Worm (Caenorhabditis elegans) whole organism, late embryonic: ENCODE data around the gene pha-4.

Source experiments
- C38D4.7 ChIP-seq: fragments of 200-800 bp; sonication (Bioruptor generic); optimal IDR thresholded peaks from 2 replicates; lab custom pipeline; 2018; ENCODE audit warnings: mild to moderate bottlenecking, missing genetic modification characterization, moderate library complexity, missing compliant biosample characterization
- F13H6.1 ChIP-seq: sonication (generic microtip); optimal IDR thresholded peaks from 2 replicates; lab custom pipeline; 2016; ENCODE audit warnings: missing genetic modification characterization, missing compliant biosample characterization
- T23F11.4 ChIP-seq: fragments of 200-800 bp; sonication (Bioruptor generic); optimal IDR thresholded peaks from 2 replicates; lab custom pipeline; 2018; ENCODE audit warnings: mild to moderate bottlenecking, missing genetic modification characterization, missing compliant biosample characterization
- Y22D7AL.16 ChIP-seq: sonication (generic microtip); optimal IDR thresholded peaks from 2 replicates; lab custom pipeline; 2016; ENCODE audit warnings: missing genetic modification characterization, missing compliant biosample characterization
- ceh-14 ChIP-seq: sonication (generic microtip); optimal IDR thresholded peaks from 2 replicates; lab custom pipeline; 2016; ENCODE audit warnings: missing genotype, missing genetic modification characterization, missing compliant biosample characterization
- ceh-18 ChIP-seq: sonication (generic microtip); optimal IDR thresholded peaks from 2 replicates; lab custom pipeline; 2016; ENCODE audit warnings: missing genetic modification characterization, missing compliant biosample characterization
- ceh-19 ChIP-seq: fragments of 200-800 bp; sonication (Bioruptor generic); optimal IDR thresholded peaks from 2 replicates; lab custom pipeline; 2018; ENCODE audit warnings: mild to moderate bottlenecking, missing genetic modification characterization, missing compliant biosample characterization
- ceh-2 ChIP-seq: sonication (generic microtip); optimal IDR thresholded peaks from 2 replicates; lab custom pipeline; 2016; ENCODE audit warnings: missing genotype, missing genetic modification characterization, missing compliant biosample characterization
- ceh-22 ChIP-seq: sonication (generic microtip); optimal IDR thresholded peaks from 2 replicates; lab custom pipeline; 2017; ENCODE audit warnings: missing biosample characterization, missing genetic modification characterization
- ceh-31 ChIP-seq: sonication (generic microtip); optimal IDR thresholded peaks from 2 replicates; lab custom pipeline; 2016; ENCODE audit warnings: missing genetic modification characterization, missing compliant biosample characterization
- ceh-45 ChIP-seq: fragments of 200-800 bp; sonication (Bioruptor generic); IDR thresholded peaks from 2 replicates; pipeline ENCODE4 v1.3.6; 2022; ENCODE audit warnings: missing genetic modification reagents, missing genetic modification characterization, missing compliant biosample characterization
- ceh-48 ChIP-seq: sonication (generic microtip); optimal IDR thresholded peaks from 2 replicates; lab custom pipeline; 2016; ENCODE audit warnings: missing genetic modification characterization, inconsistent platforms, missing compliant biosample characterization
- ceh-9 ChIP-seq: sonication (generic microtip); optimal IDR thresholded peaks from 2 replicates; lab custom pipeline; 2016; ENCODE audit warnings: mild to moderate bottlenecking, missing genetic modification characterization, inconsistent platforms, missing compliant biosample characterization
- dve-1 ChIP-seq: sonication (generic microtip); optimal IDR thresholded peaks from 2 replicates; lab custom pipeline; 2017; ENCODE audit warnings: antibody characterized with exemption, mild to moderate bottlenecking, missing genetic modification characterization, missing compliant biosample characterization
- ets-4 ChIP-seq: sonication (generic microtip); optimal IDR thresholded peaks from 2 replicates; lab custom pipeline; 2016; ENCODE audit warnings: missing genetic modification characterization, missing compliant biosample characterization
- fax-1 ChIP-seq: sonication (generic microtip); optimal IDR thresholded peaks from 2 replicates; lab custom pipeline; 2016; ENCODE audit warnings: missing genotype, missing genetic modification characterization, missing compliant biosample characterization
- fkh-6 ChIP-seq: sonication (generic microtip); optimal IDR thresholded peaks from 2 replicates; lab custom pipeline; 2016; ENCODE audit warnings: missing genetic modification characterization, missing compliant biosample characterization
- gmeb-2 ChIP-seq: sonication (generic microtip); optimal IDR thresholded peaks from 2 replicates; lab custom pipeline; 2016; ENCODE audit warnings: missing genetic modification characterization, inconsistent platforms, missing compliant biosample characterization
- hlh-15 ChIP-seq: sonication (generic microtip); optimal IDR thresholded peaks from 2 replicates; lab custom pipeline; 2016; ENCODE audit warnings: missing genetic modification characterization, missing compliant biosample characterization
- hlh-30 ChIP-seq: sonication (generic microtip); optimal IDR thresholded peaks from 2 replicates; lab custom pipeline; 2017; ENCODE audit warnings: antibody characterized with exemption, missing genetic modification characterization, missing compliant biosample characterization; ENCODE audit not compliant: insufficient read depth
- hlh-6 ChIP-seq: sonication (generic microtip); optimal IDR thresholded peaks from 2 replicates; lab custom pipeline; 2016; ENCODE audit warnings: missing genotype, missing genetic modification characterization, missing compliant biosample characterization
- lim-6 ChIP-seq: sonication (generic microtip); optimal IDR thresholded peaks from 2 replicates; lab custom pipeline; 2016; ENCODE audit warnings: missing genetic modification characterization, missing compliant biosample characterization
- madf-2 ChIP-seq: sonication (generic microtip); optimal IDR thresholded peaks from 2 replicates; lab custom pipeline; 2017; ENCODE audit warnings: missing genetic modification characterization, missing compliant biosample characterization
- mec-3 ChIP-seq: sonication (generic microtip); optimal IDR thresholded peaks from 2 replicates; lab custom pipeline; 2016; ENCODE audit warnings: borderline replicate concordance, missing genetic modification characterization, missing compliant biosample characterization
- nhr-11 ChIP-seq: fragments of 150-350 bp; optimal IDR thresholded peaks from 2 replicates; lab custom pipeline; 2014; ENCODE audit warnings: missing biosample characterization, missing genetic modification characterization
- nhr-232 ChIP-seq: sonication (generic microtip); optimal IDR thresholded peaks from 2 replicates; lab custom pipeline; 2016; ENCODE audit warnings: missing genetic modification characterization, missing compliant biosample characterization
- npax-4 ChIP-seq: sonication (generic microtip); optimal IDR thresholded peaks from 2 replicates; lab custom pipeline; 2016; ENCODE audit warnings: missing genetic modification characterization, missing compliant biosample characterization
- odd-2 ChIP-seq: sonication (generic microtip); optimal IDR thresholded peaks from 2 replicates; lab custom pipeline; 2017; ENCODE audit warnings: antibody characterized with exemption, mild to moderate bottlenecking, missing genetic modification characterization, missing compliant biosample characterization
- pag-3 ChIP-seq: sonication (generic microtip); optimal IDR thresholded peaks from 2 replicates; lab custom pipeline; 2016; ENCODE audit warnings: missing compliant biosample characterization, missing genetic modification characterization, borderline replicate concordance
- pqm-1 ChIP-seq: sonication (generic microtip); optimal IDR thresholded peaks from 2 replicates; lab custom pipeline; 2016; ENCODE audit warnings: missing genetic modification characterization, missing compliant biosample characterization
- pros-1 ChIP-seq: fragments of 150-350 bp; optimal IDR thresholded peaks from 2 replicates; lab custom pipeline; 2014; ENCODE audit warnings: missing biosample characterization, missing genetic modification reagents, missing genetic modification characterization
- ref-2 ChIP-seq: sonication (generic microtip); optimal IDR thresholded peaks from 2 replicates; lab custom pipeline; 2016; ENCODE audit warnings: missing genetic modification characterization, missing compliant biosample characterization
- sox-4 ChIP-seq: sonication (generic microtip); optimal IDR thresholded peaks from 2 replicates; lab custom pipeline; 2017; ENCODE audit warnings: mild to moderate bottlenecking, missing genetic modification characterization, inconsistent platforms, missing compliant biosample characterization
- syd-9 ChIP-seq: sonication (generic microtip); optimal IDR thresholded peaks from 2 replicates; lab custom pipeline; 2016; ENCODE audit warnings: mild to moderate bottlenecking, missing genetic modification characterization, moderate library complexity, missing compliant biosample characterization
- tbx-2 ChIP-seq: sonication (generic microtip); optimal IDR thresholded peaks from 2 replicates; lab custom pipeline; 2016; ENCODE audit warnings: missing genetic modification characterization, missing compliant biosample characterization
- tbx-7 ChIP-seq: sonication (generic microtip); optimal IDR thresholded peaks from 2 replicates; lab custom pipeline; 2016; ENCODE audit warnings: missing genotype, missing genetic modification characterization, missing compliant biosample characterization
- unc-3 ChIP-seq, 2 experiments: fragments of 200-800 bp in 1 of 2; sonication (Bioruptor generic) in 1 of 2; sonication (generic microtip) in 1 of 2; conservative IDR thresholded peaks in 1 of 2; optimal IDR thresholded peaks in 1 of 2; 2 replicates each; pipeline versions ENCODE4 v1.3.6 to Lab custom; 2016 to 2022; ENCODE audit warnings: missing compliant biosample characterization in 2 of 2, missing genetic modification characterization in 2 of 2, missing genetic modification reagents in 1 of 2
- unc-42 ChIP-seq: sonication (generic microtip); optimal IDR thresholded peaks from 2 replicates; lab custom pipeline; 2016; ENCODE audit warnings: missing genotype, missing genetic modification characterization, missing compliant biosample characterization
- zip-5 ChIP-seq: sonication (generic microtip); optimal IDR thresholded peaks from 2 replicates; lab custom pipeline; 2016; ENCODE audit warnings: missing genetic modification characterization, missing compliant biosample characterization

Gene pha-4

DNA sequence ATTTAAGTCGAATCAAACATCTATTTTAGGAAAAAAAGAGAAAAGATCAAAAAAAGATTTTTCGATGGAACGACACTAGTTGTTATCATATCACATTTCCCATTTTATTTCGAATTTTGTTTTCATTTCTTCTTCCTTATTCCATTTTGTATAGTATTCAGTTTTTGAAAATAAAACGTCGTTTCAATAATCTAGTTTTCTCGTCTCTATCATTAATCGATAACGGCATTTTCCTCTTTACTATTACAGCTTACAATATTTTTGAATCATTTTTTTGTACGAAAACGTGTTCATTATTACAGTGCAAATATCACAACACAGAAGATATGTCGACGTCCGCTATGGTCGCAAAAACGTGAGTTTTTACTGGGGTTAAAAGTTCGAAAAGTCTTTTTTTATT is 39.2 kb upstream of the pha-4 start, which contains the start of gene Y44A6C.1:
Y44A6C.1 (plus strand) TSS at position 301 of the 400 bp plus-strand sequence.
- TF ChIP-seq sox-4 (tag; lab: Kevin White, UChicago), result no peak
- TF ChIP-seq dve-1, result no peak
- TF ChIP-seq C38D4.7 (GFP tag; lab: Kevin White, UChicago), result no peak
- TF ChIP-seq unc-3 (GFP tag; conservative IDR thresholded peaks at IDR 0.05; lab: Robert Waterston, UW), result no peak
- no peak for TF ChIP-seq unc-3 (tag; optimal IDR thresholded peaks at IDR 0.05; lab: Kevin White, UChicago)
- TF ChIP-seq gmeb-2 (tag; lab: Kevin White, UChicago), result no peak
- no peak for TF ChIP-seq tbx-7 (tag; lab: Kevin White, UChicago)
- no peak for TF ChIP-seq pros-1 (tag; lab: Kevin White, UChicago)
- no peak for TF ChIP-seq ceh-48
- TF ChIP-seq pag-3 (tag; lab: Kevin White, UChicago), result no peak
- no peak for TF ChIP-seq npax-4 (tag; lab: Kevin White, UChicago)
- no peak for TF ChIP-seq ceh-31 (tag; lab: Kevin White, UChicago)
- no peak for TF ChIP-seq ref-2 (tag; lab: Kevin White, UChicago)
- TF ChIP-seq fkh-6 (tag; lab: Kevin White, UChicago), result no peak
- no peak for TF ChIP-seq unc-42 (tag; lab: Kevin White, UChicago)
- TF ChIP-seq ceh-45, result no peak
- no peak for TF ChIP-seq madf-2 (tag; lab: Kevin White, UChicago)
- no peak for TF ChIP-seq tbx-2 (tag; lab: Kevin White, UChicago)

DNA sequence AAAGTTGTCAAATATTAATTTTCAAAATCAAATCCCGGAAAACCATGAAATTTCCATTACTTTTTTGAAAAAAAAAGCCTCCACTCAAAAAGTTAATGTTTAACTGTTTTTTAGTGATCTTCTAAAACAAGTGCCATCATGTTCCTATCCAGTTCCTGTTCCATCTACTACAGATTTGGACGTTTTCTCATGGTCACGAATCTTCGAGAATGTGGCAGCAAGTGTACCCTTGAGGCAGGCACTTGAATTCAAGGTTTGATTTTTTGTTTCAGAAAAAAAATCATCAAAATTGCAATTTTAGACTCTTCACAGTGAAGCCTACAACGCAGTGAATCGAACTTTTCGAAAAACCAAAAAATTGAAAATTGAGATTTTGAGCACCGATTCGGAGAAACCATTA is 38.3 kb upstream of the pha-4 start:
- TF ChIP-seq pqm-1 (tag; lab: Kevin White, UChicago) (no peak), ceh-18 (tag; lab: Kevin White, UChicago) (no peak), ceh-14 (tag; lab: Kevin White, UChicago) (no peak), fkh-6 (tag; lab: Kevin White, UChicago) (no peak)

DNA sequence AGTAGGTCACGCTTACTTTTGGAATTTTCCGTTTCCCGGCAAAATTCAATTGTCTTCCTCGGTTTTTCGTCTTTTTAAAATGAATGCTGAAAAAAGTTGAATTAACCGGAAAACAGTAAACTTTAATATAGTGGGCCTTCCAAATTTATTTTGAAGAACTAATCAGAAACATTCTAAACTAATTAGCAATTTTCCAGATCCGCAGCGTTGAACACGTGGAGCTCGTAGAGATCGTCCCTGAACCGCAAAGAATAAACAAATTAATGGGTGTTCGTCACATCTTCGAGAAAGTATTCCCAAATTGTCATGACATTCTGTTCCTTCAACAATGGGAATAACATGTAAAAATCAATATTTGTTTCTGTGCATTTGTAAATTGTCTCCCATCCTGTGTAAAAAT is 36.6 kb upstream of the pha-4 start:
- TF ChIP-seq hlh-30 (tag; lab: Kevin White, UChicago) (no peak), nhr-11 (tag; lab: Kevin White, UChicago) (no peak), C38D4.7 (GFP tag; lab: Kevin White, UChicago) (no peak), ceh-22 (no peak), ceh-19 (GFP tag; lab: Kevin White, UChicago) (no peak), Y22D7AL.16 (tag; lab: Kevin White, UChicago) (no peak), pqm-1 (tag; lab: Kevin White, UChicago) (no peak), fax-1 (tag; lab: Kevin White, UChicago) (no peak), sox-4 (tag; lab: Kevin White, UChicago) (no peak), unc-42 (tag; lab: Kevin White, UChicago) (no peak)
- TF ChIP-seq, all 69 proteins: peak for 0

ce11 chrV:20716830-20717441 is 35.9 kb upstream of the pha-4 start:
- no peak for TF ChIP-seq fkh-6 (tag; lab: Kevin White, UChicago)
- TF ChIP-seq nhr-232 (tag; lab: Kevin White, UChicago), result no peak
- TF ChIP-seq ceh-31 (tag; lab: Kevin White, UChicago), result no peak
- TF ChIP-seq mec-3 (tag; lab: Kevin White, UChicago), result no peak
- TF ChIP-seq ets-4 (tag; lab: Kevin White, UChicago), result no peak

DNA sequence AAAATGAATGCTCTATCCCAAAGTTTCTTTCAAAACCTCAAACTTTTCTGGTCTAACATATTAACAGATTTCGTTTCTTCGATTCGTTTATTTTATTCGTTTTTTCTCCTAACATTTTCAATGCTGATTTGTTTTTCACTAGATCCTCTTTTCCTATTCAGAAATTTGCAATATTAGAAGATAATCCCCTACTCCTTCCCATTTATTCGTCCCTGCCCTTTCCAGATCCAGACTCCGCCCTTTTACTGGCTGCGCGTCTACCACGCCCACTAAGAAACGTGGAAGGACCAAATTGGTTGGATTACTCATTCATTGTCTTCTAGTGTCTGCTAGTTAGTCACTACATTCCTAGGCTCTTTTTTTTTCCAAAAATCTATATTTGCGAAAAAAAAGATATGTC is 30.9 kb upstream of the pha-4 start, which contains the start of gene Y44A6C.2:
Y44A6C.2 (plus strand) TSS at position 301 of the 400 bp plus-strand sequence.
- no peak for TF ChIP-seq Y22D7AL.16 (tag; lab: Kevin White, UChicago)
- no peak for TF ChIP-seq ceh-9
- no peak for TF ChIP-seq C38D4.7 (GFP tag; lab: Kevin White, UChicago)
- no peak for TF ChIP-seq mec-3 (tag; lab: Kevin White, UChicago)
- no peak for TF ChIP-seq syd-9 (tag; lab: Kevin White, UChicago)
- TF ChIP-seq T23F11.4 (GFP tag; lab: Kevin White, UChicago), result no peak
- TF ChIP-seq gmeb-2 (tag; lab: Kevin White, UChicago), result no peak
- no peak for TF ChIP-seq zip-5 (tag; lab: Kevin White, UChicago)
- no peak for TF ChIP-seq odd-2 (tag; lab: Kevin White, UChicago)
- no peak for TF ChIP-seq ceh-2 (tag; lab: Kevin White, UChicago)
- no peak for TF ChIP-seq hlh-15 (tag; lab: Kevin White, UChicago)
- TF ChIP-seq pqm-1 (tag; lab: Kevin White, UChicago), result no peak
- no peak for TF ChIP-seq F13H6.1 (tag; lab: Kevin White, UChicago)
- TF ChIP-seq lim-6 (tag; lab: Kevin White, UChicago), result no peak
- no peak for TF ChIP-seq hlh-6 (tag; lab: Kevin White, UChicago)
- no peak for TF ChIP-seq ets-4 (tag; lab: Kevin White, UChicago)
- no peak for TF ChIP-seq tbx-2 (tag; lab: Kevin White, UChicago)
- no peak for TF ChIP-seq ceh-14 (tag; lab: Kevin White, UChicago)
- no peak for TF ChIP-seq sox-4 (tag; lab: Kevin White, UChicago)
- TF ChIP-seq, all 69 proteins: peak for 0
